Fruit fly (Drosophila melanogaster): Measurements from ENCODE around the gene Snap24.

Snap24 gene

DNA sequence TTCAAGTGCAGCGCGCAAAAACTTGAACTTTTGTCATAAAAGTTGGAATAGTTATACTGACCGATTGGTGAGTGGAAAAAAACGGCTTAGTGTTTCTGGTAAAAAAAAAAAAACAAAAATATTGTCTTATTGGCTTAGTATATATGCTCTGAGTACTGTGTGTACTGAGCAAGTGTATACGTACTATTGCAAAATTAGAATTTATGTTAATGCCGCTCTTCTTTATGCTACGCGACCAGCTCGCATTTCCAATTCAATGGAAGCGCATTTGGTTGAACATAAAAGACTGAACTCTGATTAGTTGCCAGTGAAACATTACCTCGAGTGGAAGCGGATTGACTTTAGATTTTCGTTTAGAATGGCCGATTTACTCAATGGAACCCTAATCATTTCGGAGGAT is 49.5 kb upstream of the Snap24 start, which contains the start of gene CG8534:
Gene CG8534 (plus strand): TSS at position 301 of the 400 bp plus-strand sequence.
- TF ChIP-seq CG18619 (GFP tag; optimal IDR thresholded peaks at IDR 0.05) (no peak), CG11696 (GFP tag; IDR thresholded peaks at IDR 0.05) (no peak), Ravus (GFP tag; IDR thresholded peaks at IDR 0.05) (no peak), CG15514 (GFP tag; optimal IDR thresholded peaks at IDR 0.05) (no peak), NC2α (GFP tag; optimal IDR thresholded peaks at IDR 0.05) (no peak), onecut (GFP tag; IDR thresholded peaks at IDR 0.05) (no peak), hbn (GFP tag; IDR thresholded peaks at IDR 0.05; ENCODE audit: partially characterized antibody) (no peak), C15 (GFP tag; IDR thresholded peaks at IDR 0.05) (no peak), CG32532 (GFP tag; IDR thresholded peaks at IDR 0.05) (no peak), Hr51 (GFP tag; optimal IDR thresholded peaks at IDR 0.05) (no peak), CG10321 (GFP tag; IDR thresholded peaks at IDR 0.05) (no peak), CG1647 (GFP tag; optimal IDR thresholded peaks at IDR 0.05) (no peak), Atf6 (GFP tag; IDR thresholded peaks at IDR 0.05) (no peak), sens-2 (GFP tag; IDR thresholded peaks at IDR 0.05) (no peak), CG9215 (GFP tag; IDR thresholded peaks at IDR 0.05) (no peak), Kr (GFP tag; optimal IDR thresholded peaks at IDR 0.05) (no peak), CG11398 (GFP tag; optimal IDR thresholded peaks at IDR 0.05) (no peak), CG42726 (GFP tag; IDR thresholded peaks at IDR 0.05; ENCODE audit: partially characterized antibody) (no peak), Jarid2 (GFP tag; optimal IDR thresholded peaks at IDR 0.05) (no peak), Max (GFP tag; optimal IDR thresholded peaks at IDR 0.05) (no peak)

DNA sequence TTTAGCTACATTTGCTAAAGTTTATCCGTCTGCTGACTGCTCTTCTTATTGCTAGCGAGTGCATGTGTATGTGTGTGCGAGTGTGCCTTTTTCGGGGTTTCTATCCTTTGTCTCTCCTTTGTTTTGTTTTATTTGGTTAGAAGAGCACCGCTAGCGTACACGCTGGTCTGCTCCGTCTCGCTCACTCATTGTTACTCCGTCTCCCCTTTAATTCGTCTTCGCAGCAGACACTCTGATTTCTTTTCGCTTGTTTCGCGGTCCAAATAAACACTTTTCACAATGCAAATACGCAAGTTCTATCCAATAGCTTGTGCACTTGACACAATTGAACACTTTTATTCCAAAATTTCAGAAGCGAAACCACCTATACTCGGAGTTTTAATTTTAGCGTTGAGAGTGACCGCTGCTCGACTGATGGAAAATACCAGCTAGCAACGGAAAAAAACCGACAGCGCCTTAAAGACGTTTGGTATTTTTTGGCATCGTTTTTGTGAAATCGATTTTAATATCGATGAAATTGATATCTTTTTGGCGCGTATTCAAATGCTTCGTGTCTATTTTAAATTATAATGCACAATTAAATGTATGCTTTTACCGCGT is 46.1 kb upstream of the Snap24 start, which contains the start of gene FBXO11:
Gene FBXO11 (minus strand): TSS at position 423 of the 600 bp plus-strand sequence.
- TF ChIP-seq CG10543 (GFP tag; optimal IDR thresholded peaks at IDR 0.05) (peak; percentile 2), oc (tag; optimal IDR thresholded peaks at IDR 0.05) (no peak), bbx (GFP tag; IDR thresholded peaks at IDR 0.05; ENCODE audit: partially characterized antibody) (peak; percentile 22; the same call in 1 of the 2 replicates), Hmr (GFP tag; optimal IDR thresholded peaks at IDR 0.05) (peak; percentile 51), Side (GFP tag; optimal IDR thresholded peaks at IDR 0.05) (no peak), gro (GFP tag; optimal IDR thresholded peaks at IDR 0.05) (peak; percentile 62), Drgx (GFP tag; IDR thresholded peaks at IDR 0.05) (peak; percentile 76), Sin3A (optimal IDR thresholded peaks at IDR 0.05) (peak; percentile 72), Mrtf (GFP tag; IDR thresholded peaks at IDR 0.05) (no peak), CG1832 (GFP tag; optimal IDR thresholded peaks at IDR 0.05) (peak; percentile 93), MESR4 (GFP tag; optimal IDR thresholded peaks at IDR 0.05) (peak; percentile 98), CG16815 (GFP tag; optimal IDR thresholded peaks at IDR 0.05) (no peak), grn (GFP tag; optimal IDR thresholded peaks at IDR 0.05) (no peak), hb (GFP tag; IDR thresholded peaks at IDR 0.05; ENCODE audit: partially characterized antibody) (no peak), Opbp (GFP tag; IDR thresholded peaks at IDR 0.05; ENCODE audit: partially characterized antibody) (0 out of 3 replicates have a peak, but pooled peaks have one; percentile 34), CG30020 (tag; optimal IDR thresholded peaks at IDR 0.05) (peak; percentile 30), Nf-YB (GFP tag; optimal IDR thresholded peaks at IDR 0.05) (peak; percentile 72), CG2116 (GFP tag; optimal IDR thresholded peaks at IDR 0.05) (peak; percentile 67), inv (GFP tag; IDR thresholded peaks at IDR 0.05; ENCODE audit: partially characterized antibody) (peak; percentile 27; the same call in 1 of the 2 replicates), CG17568 (GFP tag; optimal IDR thresholded peaks at IDR 0.05) (no peak), E2f2 (GFP tag; IDR thresholded peaks at IDR 0.05) (peak; percentile 95), Myb (GFP tag; optimal IDR thresholded peaks at IDR 0.05) (peak; percentile 30), CG15514 (GFP tag; optimal IDR thresholded peaks at IDR 0.05) (peak; percentile 40), wek (GFP tag; optimal IDR thresholded peaks at IDR 0.05) (peak; percentile 23), Med (GFP tag) (peak; percentile 80), Meics (GFP tag; optimal IDR thresholded peaks at IDR 0.05) (no peak), psq (GFP tag; optimal IDR thresholded peaks at IDR 0.05) (peak; percentile 100), her (GFP tag; optimal IDR thresholded peaks at IDR 0.05) (peak; percentile 1), fu2 (GFP tag; optimal IDR thresholded peaks at IDR 0.05) (peak; percentile 14), Dfd (GFP tag; optimal IDR thresholded peaks at IDR 0.05) (no peak), H15 (GFP tag; IDR thresholded peaks at IDR 0.05) (no peak)

All from whole organism, embryonic.